Worm (Caenorhabditis elegans) whole organism, midembryonic: Measurements from ENCODE around the gene pho-7.

Experiments
- T22C8.4 ChIP-seq: fragments of 200-800 bp; sonication (Bioruptor generic); IDR thresholded peaks from 2 replicates; pipeline ENCODE4 v1.3.6; 2022; ENCODE audit warnings: missing genetic modification characterization, missing compliant biosample characterization
- flt-1 ChIP-seq: fragments of 200-800 bp; sonication (Bioruptor generic); IDR thresholded peaks from 2 replicates; pipeline ENCODE4 v1.3.6; 2022; ENCODE audit warnings: missing genetic modification characterization, missing compliant biosample characterization
- klf-2 ChIP-seq: fragments of 200-800 bp; sonication (Bioruptor generic); conservative IDR thresholded peaks from 2 replicates; pipeline ENCODE4 v1.3.6; 2022; ENCODE audit warnings: missing genetic modification reagents, missing genetic modification characterization, missing compliant biosample characterization
- med-1 ChIP-seq: sonication (generic microtip); optimal IDR thresholded peaks from 2 replicates; lab custom pipeline; 2017; ENCODE audit warnings: missing genetic modification characterization, mild to moderate bottlenecking, missing compliant biosample characterization, antibody characterized with exemption, missing genetic modification reagents; ENCODE audit not compliant: insufficient read depth
- ref-1 ChIP-seq: fragments of 200-800 bp; sonication (Bioruptor generic); conservative IDR thresholded peaks from 2 replicates; pipeline ENCODE4 v1.3.6; 2022; ENCODE audit warnings: missing genetic modification reagents, missing genetic modification characterization, missing compliant biosample characterization
- tab-1 ChIP-seq: fragments of 200-800 bp; sonication (Bioruptor generic); IDR thresholded peaks from 2 replicates; pipeline ENCODE4 v1.3.6; 2022; ENCODE audit warnings: missing genetic modification characterization, missing compliant biosample characterization
- ztf-23 ChIP-seq: fragments of 200-800 bp; sonication (Bioruptor generic); IDR thresholded peaks from 2 replicates; pipeline ENCODE4 v1.3.6; 2022; ENCODE audit warnings: missing genetic modification reagents, missing genetic modification characterization, missing compliant biosample characterization
- ztf-29 ChIP-seq: fragments of 200-800 bp; sonication (Bioruptor generic); IDR thresholded peaks from 2 replicates; pipeline ENCODE4 v1.3.6; 2022; ENCODE audit warnings: missing genetic modification reagents, missing genetic modification characterization, missing compliant biosample characterization

DNA sequence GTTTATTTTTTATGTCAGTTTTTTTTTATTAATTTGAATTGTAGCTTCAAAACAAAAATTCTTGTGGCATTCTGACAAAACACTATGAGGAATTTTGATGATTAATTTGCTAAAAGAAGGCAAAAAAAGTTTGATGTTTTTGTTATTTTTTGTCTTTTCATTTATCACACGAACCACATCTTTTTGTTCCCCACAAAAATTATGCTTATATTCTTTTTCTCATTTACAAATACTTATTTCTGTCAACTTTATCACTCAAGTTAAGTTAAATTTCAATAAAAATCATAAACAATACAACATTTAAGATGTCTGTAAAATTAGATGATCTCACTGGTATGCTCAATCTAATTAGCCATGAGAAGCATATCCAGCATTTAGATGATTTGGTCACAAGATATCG lies 53.0 kb downstream of the pho-7 start, which contains the start of gene F47B10.6:
- TF ChIP-seq ztf-29 (no peak), ztf-23 (GFP tag; lab: Robert Waterston, UW) (no peak), med-1 (GFP tag; lab: Kevin White, UChicago) (no peak), klf-2 (GFP tag; lab: Robert Waterston, UW) (no peak), ref-1 (GFP tag; lab: Robert Waterston, UW) (no peak), tab-1 (GFP tag; lab: Robert Waterston, UW) (no peak), flt-1 (GFP tag; lab: Robert Waterston, UW) (no peak), T22C8.4 (no peak)
